Worm (Caenorhabditis elegans) whole organism, mixed stage, embryonic: Measurements from ENCODE around the gene F25D1.3.

Source experiments
- bed-3 ChIP-seq: fragments of 200-800 bp; sonication (Bioruptor generic); optimal IDR thresholded peaks from 3 replicates; lab custom pipeline; 2018; ENCODE audit warnings: mild to moderate bottlenecking, missing genetic modification characterization, moderate library complexity, missing compliant biosample characterization
- blmp-1 ChIP-seq: fragments of 150-350 bp; optimal IDR thresholded peaks from 2 replicates; lab custom pipeline; 2014; ENCODE audit warnings: missing biosample characterization, missing genetic modification characterization
- ces-1 ChIP-seq: fragments of 150-350 bp; optimal IDR thresholded peaks from 2 replicates; lab custom pipeline; 2014; ENCODE audit warnings: missing biosample characterization, missing genetic modification reagents, missing genetic modification characterization
- elt-1 ChIP-seq: sonication (generic microtip); optimal IDR thresholded peaks from 2 replicates; lab custom pipeline; 2017; ENCODE audit warnings: missing genetic modification characterization, mild to moderate bottlenecking, missing compliant biosample characterization, antibody characterized with exemption, moderate library complexity, borderline replicate concordance; ENCODE audit not compliant: insufficient read depth
- elt-3 ChIP-seq: fragments of 150-350 bp; optimal IDR thresholded peaks from 2 replicates; lab custom pipeline; 2014; ENCODE audit warnings: missing biosample characterization, missing genetic modification characterization
- hlh-1 ChIP-seq: fragments of 150-350 bp; optimal IDR thresholded peaks from 2 replicates; lab custom pipeline; 2014; ENCODE audit warnings: missing biosample characterization, missing genetic modification reagents, missing genetic modification characterization
- nhr-12 ChIP-seq: fragments of 150-350 bp; optimal IDR thresholded peaks from 2 replicates; lab custom pipeline; 2014; ENCODE audit warnings: missing biosample characterization, missing genetic modification characterization
- nhr-28 ChIP-seq: fragments of 150-350 bp; optimal IDR thresholded peaks from 2 replicates; lab custom pipeline; 2014; ENCODE audit warnings: missing biosample characterization, missing genetic modification characterization
- nhr-76 ChIP-seq: sonication (generic microtip); optimal IDR thresholded peaks from 2 replicates; lab custom pipeline; 2017; ENCODE audit warnings: missing biosample characterization, missing genetic modification characterization
- snpc-4 ChIP-seq: fragments of 150-350 bp; optimal IDR thresholded peaks from 2 replicates; lab custom pipeline; 2014; ENCODE audit warnings: missing biosample characterization, missing genetic modification characterization
- sptf-1 ChIP-seq: sonication (generic microtip); optimal IDR thresholded peaks from 2 replicates; lab custom pipeline; 2017; ENCODE audit warnings: mild to moderate bottlenecking, missing genetic modification characterization, moderate library complexity, missing compliant biosample characterization
- unc-39 ChIP-seq: fragments of 150-350 bp; optimal IDR thresholded peaks from 2 replicates; lab custom pipeline; 2014; ENCODE audit warnings: missing biosample characterization, missing genetic modification characterization
- unc-62 ChIP-seq: fragments of 150-350 bp; optimal IDR thresholded peaks from 2 replicates; lab custom pipeline; 2014; ENCODE audit warnings: missing biosample characterization, missing genetic modification reagents, missing genetic modification characterization
- zip-8 ChIP-seq: fragments of 150-350 bp; optimal IDR thresholded peaks from 2 replicates; lab custom pipeline; 2014; ENCODE audit warnings: missing biosample characterization, missing genetic modification characterization

DNA sequence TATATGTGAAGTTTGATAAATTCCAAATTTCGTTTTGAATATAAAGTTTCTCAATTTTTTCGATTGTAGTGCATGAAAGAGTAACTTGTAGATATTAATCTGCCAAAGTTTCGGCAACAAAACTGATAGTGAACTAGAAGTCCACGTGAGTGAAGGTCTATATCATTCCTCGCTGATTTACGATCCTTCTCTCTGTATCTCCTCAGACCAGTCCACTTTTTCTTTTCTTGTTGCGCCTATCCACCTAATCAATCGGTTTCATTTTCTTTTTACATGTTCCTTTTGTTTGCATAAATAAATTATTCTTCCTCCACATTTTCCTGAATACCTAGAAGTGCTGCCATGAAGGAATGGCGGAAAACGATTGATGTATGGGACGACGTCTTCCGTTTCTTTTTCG, 35.6 kb downstream of the F25D1.3 start:
- no peak for TF ChIP-seq ces-1
- no peak for TF ChIP-seq nhr-12
- no peak for TF ChIP-seq elt-3 (tag; lab: Kevin White, UChicago)
- no peak for TF ChIP-seq elt-1 (tag; lab: Kevin White, UChicago)
- TF ChIP-seq nhr-76 (tag; lab: Kevin White, UChicago) = no peak
- no peak for TF ChIP-seq snpc-4 (tag; lab: Kevin White, UChicago)
- TF ChIP-seq nhr-28 (tag; lab: Kevin White, UChicago) = no peak
- TF ChIP-seq unc-62 (GFP tag; lab: Kevin White, UChicago) = no peak
- no peak for TF ChIP-seq zip-8
- no peak for TF ChIP-seq blmp-1
- no peak for TF ChIP-seq sptf-1 (tag; lab: Kevin White, UChicago)
- TF ChIP-seq bed-3 (GFP tag; lab: Kevin White, UChicago) = no peak
- no peak for TF ChIP-seq unc-39 (tag; lab: Kevin White, UChicago)
- no peak for TF ChIP-seq hlh-1 (tag; lab: Kevin White, UChicago)
